Fruit fly (Drosophila melanogaster) whole organism, embryonic: Measurements from ENCODE around the gene Nf-YA.

Experiments used
- Blimp-1 ChIP-seq: fragments of 200-800 bp; sonication (Bioruptor generic); optimal IDR thresholded peaks from 3 replicates; lab custom pipeline; 2018; ENCODE audit warnings: missing biosample characterization, missing genetic modification characterization, mild to moderate bottlenecking, moderate library complexity, missing genetic modification reagents
- CG10147 ChIP-seq: fragments of 200-800 bp; sonication (Bioruptor generic); optimal IDR thresholded peaks from 2 replicates; lab custom pipeline; 2019; ENCODE audit warnings: missing biosample characterization, mild to moderate bottlenecking, missing genetic modification characterization, moderate library complexity
- CG10209 ChIP-seq: fragments of 200-800 bp; sonication (Bioruptor generic); optimal IDR thresholded peaks from 3 replicates; lab custom pipeline; 2017; ENCODE audit warnings: missing biosample characterization, mild to moderate bottlenecking, missing genetic modification characterization, missing genetic modification reagents
- CG10565 ChIP-seq: fragments of 200-800 bp; sonication (Bioruptor generic); optimal IDR thresholded peaks from 3 replicates; lab custom pipeline; 2016; ENCODE audit warnings: missing biosample characterization, mild to moderate bottlenecking, missing genetic modification characterization
- CG11504 ChIP-seq: fragments of 200-800 bp; sonication (Bioruptor generic); optimal IDR thresholded peaks from 3 replicates; lab custom pipeline; 2019; ENCODE audit warnings: missing biosample characterization, mild to moderate bottlenecking, missing genetic modification characterization, moderate library complexity
- CG13775 ChIP-seq: fragments of 200-800 bp; sonication (Bioruptor generic); optimal IDR thresholded peaks from 3 replicates; lab custom pipeline; 2017; ENCODE audit warnings: missing biosample characterization, mild to moderate bottlenecking, missing genetic modification characterization
- CG14050 ChIP-seq: fragments of 200-800 bp; sonication (Bioruptor generic); IDR thresholded peaks from 3 replicates; pipeline ENCODE4 v1.3.6; 2022; ENCODE audit warnings: missing biosample characterization, missing genetic modification characterization
- CG15269 ChIP-seq: fragments of 200-800 bp; sonication (Bioruptor generic); optimal IDR thresholded peaks from 2 replicates; lab custom pipeline; 2018; ENCODE audit warnings: missing biosample characterization, mild to moderate bottlenecking, missing genetic modification characterization, moderate library complexity
- CG17328 ChIP-seq: fragments of 200-800 bp; sonication (Bioruptor generic); IDR thresholded peaks from 2 replicates; pipeline ENCODE4 v1.3.6; 2022; ENCODE audit warnings: missing biosample characterization, missing genetic modification characterization
- CG2712 ChIP-seq: fragments of 200-800 bp; optimal IDR thresholded peaks from 3 replicates; lab custom pipeline; 2019; ENCODE audit warnings: missing biosample characterization, mild to moderate bottlenecking, missing genetic modification characterization, moderate library complexity
- CG32532 ChIP-seq: fragments of 200-800 bp; sonication (Bioruptor generic); IDR thresholded peaks from 2 replicates; pipeline ENCODE4 v1.3.6; 2022; ENCODE audit warnings: missing biosample characterization, missing genetic modification characterization
- CG6175 ChIP-seq: fragments of 200-800 bp; sonication (Bioruptor generic); IDR thresholded peaks from 3 replicates; pipeline ENCODE4 v1.3.6; 2022; ENCODE audit warnings: missing biosample characterization, missing genetic modification characterization
- CG6272 ChIP-seq: fragments of 200-800 bp; sonication (Bioruptor generic); IDR thresholded peaks from 2 replicates; pipeline ENCODE4 v1.3.6; 2022; ENCODE audit warnings: missing biosample characterization, missing genetic modification characterization
- CG6765 ChIP-seq: fragments of 200-800 bp; sonication (Bioruptor generic); optimal IDR thresholded peaks from 3 replicates; lab custom pipeline; 2017; ENCODE audit warnings: missing biosample characterization, mild to moderate bottlenecking, missing genetic modification characterization
- CG7556 ChIP-seq: fragments of 200-800 bp; sonication (Bioruptor generic); optimal IDR thresholded peaks from 2 replicates; lab custom pipeline; 2017; ENCODE audit warnings: missing biosample characterization, mild to moderate bottlenecking, missing genetic modification characterization
- CG8388 ChIP-seq: fragments of 200-800 bp; sonication (Bioruptor generic); optimal IDR thresholded peaks from 2 replicates; lab custom pipeline; 2019; ENCODE audit warnings: missing biosample characterization, mild to moderate bottlenecking, missing genetic modification characterization, moderate library complexity
- CG8478 ChIP-seq: fragments of >200 bp; optimal IDR thresholded peaks from 2 replicates; lab custom pipeline; 2018
- CG9215 ChIP-seq: fragments of 200-800 bp; sonication (Bioruptor generic); IDR thresholded peaks from 2 replicates; pipeline ENCODE4 v1.3.6; 2022; ENCODE audit warnings: missing biosample characterization, missing genetic modification characterization
- CG9437 ChIP-seq: fragments of 200-800 bp; sonication (Bioruptor generic); optimal IDR thresholded peaks from 2 replicates; lab custom pipeline; 2018; ENCODE audit warnings: missing biosample characterization, mild to moderate bottlenecking, missing genetic modification characterization
- CG9609 ChIP-seq: fragments of 200-800 bp; sonication (Bioruptor generic); optimal IDR thresholded peaks from 3 replicates; lab custom pipeline; 2016; ENCODE audit warnings: missing biosample characterization, missing genetic modification characterization
- D19A ChIP-seq: fragments of 200-800 bp; optimal IDR thresholded peaks from 3 replicates; lab custom pipeline; 2019; ENCODE audit warnings: missing biosample characterization, mild to moderate bottlenecking, missing genetic modification characterization, moderate library complexity
- Dek ChIP-seq: fragments of 200-800 bp; sonication (Bioruptor generic); optimal IDR thresholded peaks from 3 replicates; lab custom pipeline; 2019; ENCODE audit warnings: missing biosample characterization, mild to moderate bottlenecking, missing genetic modification characterization, moderate library complexity
- Eip74EF ChIP-seq, 2 experiments: fragments of 200-800 bp in 1 of 2; fragments of >200 bp in 1 of 2; sonication (Bioruptor generic) in 1 of 2; optimal IDR thresholded peaks; 2 replicates each; lab custom pipeline; 2017 to 2019; ENCODE audit warnings: missing biosample characterization in 2 of 2, missing genetic modification characterization in 2 of 2, mild to moderate bottlenecking in 1 of 2, moderate library complexity in 1 of 2
- HLH4C ChIP-seq: fragments of 200-800 bp; sonication (Bioruptor generic); IDR thresholded peaks from 3 replicates; pipeline ENCODE4 v1.3.6; 2022; ENCODE audit warnings: missing biosample characterization, missing genetic modification characterization; ENCODE audit not compliant: partially characterized antibody
- Hmr ChIP-seq: fragments of 200-800 bp; sonication (Bioruptor generic); optimal IDR thresholded peaks from 3 replicates; lab custom pipeline; 2017; ENCODE audit warnings: mild to moderate bottlenecking, missing biosample characterization, missing genetic modification reagents, missing genetic modification characterization
- Hr51 ChIP-seq, 2 experiments: fragments of 200-800 bp; sonication (Bioruptor generic); optimal IDR thresholded peaks; 2 replicates in 1 of 2; 3 replicates in 1 of 2; lab custom pipeline; 2016 to 2018; ENCODE audit warnings: missing biosample characterization in 2 of 2, missing genetic modification characterization in 2 of 2, mild to moderate bottlenecking in 1 of 2, moderate library complexity in 1 of 2
- Meics ChIP-seq: fragments of 200-800 bp; sonication (Bioruptor generic); optimal IDR thresholded peaks from 2 replicates; lab custom pipeline; 2017; ENCODE audit warnings: missing biosample characterization, mild to moderate bottlenecking, missing genetic modification characterization
- NK7.1 ChIP-seq: fragments of 200-800 bp; sonication (Bioruptor generic); optimal IDR thresholded peaks from 3 replicates; lab custom pipeline; 2016; ENCODE audit warnings: missing biosample characterization, missing genetic modification characterization
- PHDP ChIP-seq: fragments of 200-800 bp; sonication (Bioruptor generic); optimal IDR thresholded peaks from 3 replicates; lab custom pipeline; 2018; ENCODE audit warnings: missing biosample characterization, mild to moderate bottlenecking, missing genetic modification characterization, moderate library complexity
- Scr ChIP-seq: fragments of 200-800 bp; sonication (Bioruptor generic); IDR thresholded peaks from 2 replicates; pipeline ENCODE4 v1.3.6; 2022; ENCODE audit warnings: missing biosample characterization, missing genetic modification characterization; ENCODE audit not compliant: partially characterized antibody
- Sox100B ChIP-seq: fragments of 200-800 bp; sonication (Bioruptor generic); optimal IDR thresholded peaks from 3 replicates; lab custom pipeline; 2018; ENCODE audit warnings: missing biosample characterization, mild to moderate bottlenecking, missing genetic modification characterization
- Sry-β ChIP-seq: fragments of 200-800 bp; sonication (Bioruptor generic); optimal IDR thresholded peaks from 2 replicates; lab custom pipeline; 2018; ENCODE audit warnings: missing biosample characterization, mild to moderate bottlenecking, missing genetic modification characterization, moderate library complexity
- Xrp1 ChIP-seq: fragments of 200-800 bp; sonication (Bioruptor generic); IDR thresholded peaks from 2 replicates; pipeline ENCODE4 v1.3.6; 2022; ENCODE audit warnings: missing biosample characterization, missing genetic modification characterization
- btn ChIP-seq: fragments of 200-800 bp; sonication (Bioruptor generic); optimal IDR thresholded peaks from 2 replicates; lab custom pipeline; 2016; ENCODE audit warnings: missing biosample characterization, missing genetic modification characterization
- caup ChIP-seq: fragments of 200-800 bp; sonication (Bioruptor generic); optimal IDR thresholded peaks from 3 replicates; lab custom pipeline; 2017; ENCODE audit warnings: missing biosample characterization, mild to moderate bottlenecking, missing genetic modification characterization, moderate library complexity; ENCODE audit not compliant: severe bottlenecking
- corto ChIP-seq: fragments of 200-800 bp; sonication (Bioruptor generic); optimal IDR thresholded peaks from 2 replicates; lab custom pipeline; 2016; ENCODE audit warnings: missing biosample characterization, mild to moderate bottlenecking, missing genetic modification characterization, moderate library complexity
- dm ChIP-seq: fragments of 200-800 bp; sonication (Bioruptor generic); optimal IDR thresholded peaks from 3 replicates; lab custom pipeline; 2016; ENCODE audit warnings: missing biosample characterization, missing genetic modification characterization
- dmrt11E ChIP-seq: fragments of 200-800 bp; sonication (Bioruptor generic); optimal IDR thresholded peaks from 3 replicates; lab custom pipeline; 2018; ENCODE audit warnings: missing biosample characterization, mild to moderate bottlenecking, missing genetic modification characterization, moderate library complexity
- gce ChIP-seq: fragments of 200-800 bp; sonication (Bioruptor generic); IDR thresholded peaks from 3 replicates; pipeline ENCODE4 v1.3.6; 2022; ENCODE audit warnings: missing biosample characterization, missing genetic modification characterization
- gcm ChIP-seq: fragments of 200-800 bp; sonication (Bioruptor generic); optimal IDR thresholded peaks from 2 replicates; lab custom pipeline; 2019; ENCODE audit warnings: missing biosample characterization, mild to moderate bottlenecking, missing genetic modification characterization, moderate library complexity
- jumu ChIP-seq: fragments of 200-800 bp; sonication (Bioruptor generic); optimal IDR thresholded peaks from 3 replicates; lab custom pipeline; 2016; ENCODE audit warnings: missing biosample characterization, missing genetic modification characterization
- nerfin-1 ChIP-seq: fragments of 200-800 bp; sonication (Bioruptor generic); optimal IDR thresholded peaks from 3 replicates; lab custom pipeline; 2019; ENCODE audit warnings: missing biosample characterization, mild to moderate bottlenecking, missing genetic modification characterization, moderate library complexity
- pum ChIP-seq: fragments of 200-800 bp; sonication (Bioruptor generic); optimal IDR thresholded peaks from 2 replicates; lab custom pipeline; 2016; ENCODE audit warnings: missing biosample characterization, missing genetic modification characterization
- ranshi ChIP-seq: fragments of 200-800 bp; sonication (Bioruptor generic); IDR thresholded peaks from 2 replicates; pipeline ENCODE4 v1.3.6; 2022; ENCODE audit warnings: missing biosample characterization, missing genetic modification characterization
- sens ChIP-seq: fragments of 200-800 bp; sonication (Bioruptor generic); peaks from one replicate; lab custom pipeline; 2016; ENCODE audit warnings: missing biosample characterization, missing genetic modification characterization
- sna ChIP-seq: fragments of 200-800 bp; sonication (Bioruptor generic); IDR thresholded peaks from 2 replicates; pipeline ENCODE4 v1.3.6; 2022; ENCODE audit warnings: missing biosample characterization, missing genetic modification characterization; ENCODE audit not compliant: partially characterized antibody
- trem ChIP-seq: fragments of 200-800 bp; optimal IDR thresholded peaks from 3 replicates; lab custom pipeline; 2019; ENCODE audit warnings: missing biosample characterization, mild to moderate bottlenecking, missing genetic modification characterization, moderate library complexity
- ttk ChIP-seq: fragments of 200-800 bp; sonication (Bioruptor generic); IDR thresholded peaks from 2 replicates; pipeline ENCODE4 v2.1.2; 2022; ENCODE audit warnings: missing biosample characterization, missing genetic modification characterization
- zfh1 ChIP-seq: fragments of 200-800 bp; sonication (Bioruptor generic); IDR thresholded peaks from 3 replicates; pipeline ENCODE4 v1.3.6; 2022; ENCODE audit warnings: missing biosample characterization, missing genetic modification characterization
- zfh2 ChIP-seq: fragments of 200-800 bp; sonication (Bioruptor generic); optimal IDR thresholded peaks from 2 replicates; lab custom pipeline; 2016; ENCODE audit warnings: missing biosample characterization, missing genetic modification characterization

The Nf-YA gene

dm6 chr3L:9466595-9466994 is 24.5 kb upstream of the Nf-YA start (continued):
- TF ChIP-seq sens (GFP tag; lab: Kevin White, UChicago) (peak; percentile 73), HLH4C (no peak), Eip74EF (GFP tag; optimal IDR thresholded peaks at IDR 0.05; lab: Kevin White, UChicago) (peak in 1 of 2 experiments; percentile 14), zfh2 (GFP tag; lab: Kevin White, UChicago) (no peak), PHDP (peak; percentile 17), btn (GFP tag; lab: Kevin White, UChicago) (no peak), CG8478 (lab: Kevin White, UChicago) (no peak), dmrt11E (no peak), CG2712 (tag; lab: Kevin White, UChicago) (peak; percentile 37), CG11504 (tag; lab: Kevin White, UChicago) (peak; percentile 69), Hmr (GFP tag; lab: Kevin White, UChicago) (peak; percentile 32), Meics (GFP tag; lab: Kevin White, UChicago) (peak; percentile 41), ranshi (GFP tag; lab: Robert Waterston, UW) (no peak), pum (no peak), CG32532 (GFP tag; lab: Robert Waterston, UW) (no peak), CG6272 (no peak), Dek (tag; lab: Kevin White, UChicago) (peak; percentile 19), CG15269 (tag; lab: Kevin White, UChicago) (peak; percentile 26), Xrp1 (GFP tag; lab: Robert Waterston, UW) (no peak), CG9609 (GFP tag; lab: Kevin White, UChicago) (no peak), CG7556 (GFP tag; lab: Kevin White, UChicago) (peak; percentile 74), Blimp-1 (GFP tag; lab: Kevin White, UChicago) (peak; percentile 13), NK7.1 (no peak), caup (no peak), Scr (GFP tag; lab: Robert Waterston, UW) (no peak), CG9215 (GFP tag; lab: Robert Waterston, UW) (peak; percentile 31; the same call in 1 of the 2 replicates), CG13775 (peak; percentile 15), CG6765 (GFP tag; lab: Kevin White, UChicago) (peak; percentile 29), nerfin-1 (tag; lab: Kevin White, UChicago) (peak; percentile 34), ttk (no peak), CG10565 (GFP tag; lab: Kevin White, UChicago) (no peak), jumu (GFP tag; lab: Kevin White, UChicago) (no peak), dm (no peak), CG10147 (peak; percentile 34), trem (no peak), zfh1 (no peak), corto (GFP tag; lab: Kevin White, UChicago) (no peak), D19A (tag; lab: Kevin White, UChicago) (peak; percentile 0), CG8388 (GFP tag; lab: Kevin White, UChicago) (no peak), CG9437 (GFP tag; lab: Kevin White, UChicago) (peak; percentile 10), Sry-β (GFP tag; lab: Kevin White, UChicago) (no peak), Sox100B (GFP tag; lab: Kevin White, UChicago) (peak; percentile 15), CG17328 (GFP tag; lab: Robert Waterston, UW) (no peak), CG6175 (GFP tag; lab: Robert Waterston, UW) (no peak), Hr51 (GFP tag; optimal IDR thresholded peaks at IDR 0.05; lab: Kevin White, UChicago) (peak in 1 of 2 experiments; percentile 43), sna (GFP tag; lab: Robert Waterston, UW) (no peak), CG10209 (GFP tag; lab: Kevin White, UChicago) (peak; percentile 57), gce (GFP tag; lab: Robert Waterston, UW) (no peak), gcm (GFP tag; lab: Kevin White, UChicago) (no peak), CG14050 (no peak)
